Fruit fly (Drosophila melanogaster) S2 (cell line): ENCODE data around the gene dally.

Source experiments
- CG8478 ChIP-seq: fragments of >200 bp; optimal IDR thresholded peaks from 2 replicates; lab custom pipeline; 2018
- CTCF ChIP-seq, 2 experiments: fragments of >200 bp; optimal IDR thresholded peaks; 2 replicates each; lab custom pipeline; 2018

- TF ChIP-seq CG8478 (lab: Kevin White, UChicago): no peak
- no peak for TF ChIP-seq CTCF (optimal IDR thresholded peaks at IDR 0.05; lab: Kevin White, UChicago)
These were observed 104.6 kb downstream of the dally start for dm6 chr3L:8931916-8932315.
